Worm (Caenorhabditis elegans) whole organism, L4/young adult: ENCODE measurements around the gene lurp-1.
"Not testable (repeated sequence)": the region's sequence is repeated elsewhere in the genome, so short reads cannot be mapped to it uniquely, and the experiment has no call there.

ENCODE experiments used
- W03F9.2 ChIP-seq: fragments of 150-350 bp; optimal IDR thresholded peaks from 2 replicates; lab custom pipeline; 2014; ENCODE audit warnings: missing biosample characterization, missing genetic modification characterization
- dao-5 ChIP-seq: sonication (generic microtip); optimal IDR thresholded peaks from 2 replicates; lab custom pipeline; 2016; ENCODE audit warnings: missing genotype, missing genetic modification characterization, moderate library complexity, missing compliant biosample characterization
- him-1 ChIP-seq: sonication (generic microtip); optimal IDR thresholded peaks from 2 replicates; lab custom pipeline; 2016; ENCODE audit warnings: missing genotype, missing genetic modification reagents, missing genetic modification characterization, missing compliant biosample characterization

- TF ChIP-seq dao-5 (tag; lab: Kevin White, UChicago); W03F9.2 (tag; lab: Kevin White, UChicago); him-1: not testable (repeated sequence)
These were observed 23.7 kb downstream of the lurp-1 start, which contains the start of gene sra-12 for ce11 chrII:10904379-10904778.
